ENCODE assay signal across 2 fruit fly cellular contexts in the genomic region with DNA sequence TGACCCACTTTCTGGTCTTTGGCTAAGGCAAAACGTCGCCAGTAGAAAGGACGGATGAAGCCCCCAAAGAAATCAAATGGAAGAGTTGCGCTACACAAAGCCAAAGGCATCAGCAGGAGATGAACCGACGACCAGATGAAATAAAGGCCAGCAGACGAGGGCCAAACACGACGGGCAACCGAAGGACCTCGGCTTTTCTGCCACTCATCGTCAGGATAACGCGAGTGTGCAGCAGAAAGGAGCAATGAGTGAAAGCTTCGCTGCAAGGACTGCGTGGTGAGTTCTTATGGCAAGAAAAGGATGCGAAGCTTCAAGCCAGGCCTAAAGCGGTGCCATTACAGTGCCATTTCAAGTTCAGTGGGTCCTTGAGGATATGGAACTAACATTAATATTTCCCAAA.
A peak's percentile ranks its signal among the peaks of the same experiment; 100 is the strongest.
TF ChIP-seq lines count a peak whose summit lies in the region.

No protein-coding gene starts in this region.

- TF ChIP-seq CTCF in whole organism, embryonic (GFP tag; optimal IDR thresholded peaks at IDR 0.05; lab: Kevin White, UChicago), result no peak

TF ChIP-seq in whole organism, adult, 20 proteins besides CTCF, POLR2A, EP300 and RAD21:
- no peak for TF ChIP-seq CG5204 (GFP tag; optimal IDR thresholded peaks at IDR 0.05; lab: Kevin White, UChicago)
- TF ChIP-seq pad (GFP tag; optimal IDR thresholded peaks at IDR 0.05; lab: Kevin White, UChicago), result peak; percentile 46
TF ChIP-seq in whole organism, adult: peak in this region for 1.

TF ChIP-seq in whole organism, embryonic, 481 proteins besides CTCF, POLR2A, EP300 and RAD21:
- TF ChIP-seq sens-2 (GFP tag; IDR thresholded peaks at IDR 0.05; lab: Robert Waterston, UW) (no peak), Deaf1 (tag; optimal IDR thresholded peaks at IDR 0.05; lab: Kevin White, UChicago) (peak; percentile 87), z (GFP tag; IDR thresholded peaks at IDR 0.05; lab: Robert Waterston, UW) (peak; percentile 80)
